Fruit fly (Drosophila melanogaster) Kc167 (cell line): ENCODE measurements around the gene Mnn1.
A peak's percentile ranks its signal among the peaks of the same experiment; 100 is the strongest.

Source experiments
- Myc ChIP-seq: fragments of >200 bp; optimal IDR thresholded peaks from 2 replicates; lab custom pipeline; 2017; ENCODE audit warnings: missing external identifiers
- Sin3A ChIP-seq: fragments of >200 bp; optimal IDR thresholded peaks from 2 replicates; lab custom pipeline; 2018; ENCODE audit warnings: missing external identifiers
- h ChIP-seq: fragments of >200 bp; optimal IDR thresholded peaks from 3 replicates; lab custom pipeline; 2018; ENCODE audit warnings: missing external identifiers
- insv ChIP-seq: fragments of >200 bp; optimal IDR thresholded peaks from 3 replicates; lab custom pipeline; 2018; ENCODE audit warnings: missing external identifiers
- psq ChIP-seq: fragments of >200 bp; optimal IDR thresholded peaks from 2 replicates; lab custom pipeline; 2017; ENCODE audit warnings: missing external identifiers
- ttk ChIP-seq: sonication (Bioruptor generic); optimal IDR thresholded peaks from 2 replicates; lab custom pipeline; 2017; ENCODE audit warnings: missing external identifiers

Mnn1 gene

dm6 chr2L:7028990-7029389 is 27.1 kb upstream of the Mnn1 start:
- TF ChIP-seq insv = peak; percentile 92
- no peak for TF ChIP-seq h (lab: Kevin White, UChicago)

dm6 chr2L:7032517-7032951 is 23.6 kb upstream of the Mnn1 start, which contains the start of the genes Rab30 and Caper:
TSS of gene Rab30 (minus strand) at chr2L:7032606.
TSS of gene Caper (plus strand) at chr2L:7032721.
- TF ChIP-seq psq (lab: Kevin White, UChicago) (no peak), Myc (no peak), insv (no peak), ttk (lab: Kevin White, UChicago) (no peak), Sin3A (lab: Kevin White, UChicago) (no peak), h (lab: Kevin White, UChicago) (no peak)

- TF ChIP-seq h (lab: Kevin White, UChicago) (no peak), psq (lab: Kevin White, UChicago) (no peak), Myc (no peak), insv (no peak), Sin3A (lab: Kevin White, UChicago) (no peak), ttk (lab: Kevin White, UChicago) (no peak)
Observed at dm6 chr2L:7033100-7033675, 22.9 kb upstream of the Mnn1 start.

- TF ChIP-seq insv (no peak), Sin3A (lab: Kevin White, UChicago) (no peak), h (lab: Kevin White, UChicago) (no peak), psq (lab: Kevin White, UChicago) (no peak), ttk (lab: Kevin White, UChicago) (no peak), Myc (no peak)
Observed at dm6 chr2L:7037773-7038327, 18.3 kb upstream of the Mnn1 start, which contains the start of gene milt. TSS of gene milt (plus strand) at chr2L:7037823.

dm6 chr2L:7038404-7039341 is 17.4 kb upstream of the Mnn1 start:
- TF ChIP-seq psq (lab: Kevin White, UChicago) = no peak
- no peak for TF ChIP-seq Myc
- no peak for TF ChIP-seq insv
- no peak for TF ChIP-seq ttk (lab: Kevin White, UChicago)
- TF ChIP-seq Sin3A (lab: Kevin White, UChicago) = no peak
- TF ChIP-seq h (lab: Kevin White, UChicago) = no peak

- no peak for TF ChIP-seq h (lab: Kevin White, UChicago)
- no peak for TF ChIP-seq insv
- TF ChIP-seq Sin3A (lab: Kevin White, UChicago) = no peak
- no peak for TF ChIP-seq Myc
- no peak for TF ChIP-seq ttk (lab: Kevin White, UChicago)
- TF ChIP-seq psq (lab: Kevin White, UChicago) = no peak
Observed at dm6 chr2L:7039342-7039684, 16.8 kb upstream of the Mnn1 start.

dm6 chr2L:7042150-7042811 is 13.8 kb upstream of the Mnn1 start:
- no peak for TF ChIP-seq ttk (lab: Kevin White, UChicago)
- TF ChIP-seq h (lab: Kevin White, UChicago) = no peak
- no peak for TF ChIP-seq Sin3A (lab: Kevin White, UChicago)
- TF ChIP-seq psq (lab: Kevin White, UChicago) = no peak
- TF ChIP-seq Myc = no peak
- no peak for TF ChIP-seq insv

dm6 chr2L:7043039-7043905 is 12.8 kb upstream of the Mnn1 start:
- TF ChIP-seq h (lab: Kevin White, UChicago) (no peak), Sin3A (lab: Kevin White, UChicago) (no peak), Myc (no peak)

- TF ChIP-seq Myc = no peak
- TF ChIP-seq psq (lab: Kevin White, UChicago) = no peak
- no peak for TF ChIP-seq ttk (lab: Kevin White, UChicago)
- no peak for TF ChIP-seq insv
- TF ChIP-seq h (lab: Kevin White, UChicago) = no peak
- TF ChIP-seq Sin3A (lab: Kevin White, UChicago) = no peak
Observed at dm6 chr2L:7047703-7048102, 8.4 kb upstream of the Mnn1 start.

dm6 chr2L:7049009-7049647 is 7.0 kb upstream of the Mnn1 start:
- TF ChIP-seq psq (lab: Kevin White, UChicago) = no peak
- no peak for TF ChIP-seq insv
- no peak for TF ChIP-seq ttk (lab: Kevin White, UChicago)
- TF ChIP-seq Myc = no peak
- TF ChIP-seq Sin3A (lab: Kevin White, UChicago) = no peak
